Worm (Caenorhabditis elegans): ENCODE measurements around the gene srsx-28.

ce11 chrV:10154698-10155097, 2.3 kb downstream of the srsx-28 start, which contains the start of gene srsx-29:
- no peak for TF ChIP-seq tab-1 (GFP tag; IDR thresholded peaks at IDR 0.05)
- TF ChIP-seq cog-1 (tag; optimal IDR thresholded peaks at IDR 0.05): no peak
- no peak for TF ChIP-seq flt-1 (GFP tag; IDR thresholded peaks at IDR 0.05)
- TF ChIP-seq ztf-23 (GFP tag; IDR thresholded peaks at IDR 0.05): no peak
- no peak for TF ChIP-seq med-1 (GFP tag; optimal IDR thresholded peaks at IDR 0.05; ENCODE audit: insufficient read depth)
- TF ChIP-seq ref-1 (GFP tag; conservative IDR thresholded peaks at IDR 0.05): no peak
- TF ChIP-seq klf-2 (GFP tag; conservative IDR thresholded peaks at IDR 0.05): no peak
- TF ChIP-seq T22C8.4 (GFP tag; IDR thresholded peaks at IDR 0.05): no peak
- no peak for TF ChIP-seq ztf-29 (GFP tag; IDR thresholded peaks at IDR 0.05)
